Worm (Caenorhabditis elegans) whole organism, L2 larva: ENCODE measurements around the gene ufm-1.
A peak's percentile ranks its signal among the peaks of the same experiment; 100 is the strongest.

Experiments used
- C34F6.9 ChIP-seq: fragments of 150-350 bp; optimal IDR thresholded peaks from 2 replicates; lab custom pipeline; 2014; ENCODE audit warnings: missing biosample characterization, missing genetic modification characterization
- R02D3.7 ChIP-seq: fragments of 150-350 bp; optimal IDR thresholded peaks from 2 replicates; lab custom pipeline; 2014; ENCODE audit warnings: missing biosample characterization, missing genetic modification characterization
- Y55F3AM.14 ChIP-seq: fragments of 200-800 bp; sonication (Bioruptor generic); optimal IDR thresholded peaks from 2 replicates; lab custom pipeline; 2018; ENCODE audit warnings: mild to moderate bottlenecking, missing genetic modification characterization, missing compliant biosample characterization
- ZK546.5 ChIP-seq: sonication (generic microtip); optimal IDR thresholded peaks from 2 replicates; lab custom pipeline; 2017; ENCODE audit warnings: missing biosample characterization, missing genetic modification characterization
- alr-1 ChIP-seq: fragments of 150-350 bp; optimal IDR thresholded peaks from 2 replicates; lab custom pipeline; 2014; ENCODE audit warnings: missing biosample characterization, missing genetic modification characterization
- aly-2 ChIP-seq: fragments of 150-350 bp; optimal IDR thresholded peaks from 2 replicates; lab custom pipeline; 2014; ENCODE audit warnings: missing biosample characterization, missing genetic modification characterization
- ama-1 ChIP-seq: fragments of 150-350 bp; optimal IDR thresholded peaks from 2 replicates; lab custom pipeline; 2018; ENCODE audit warnings: inconsistent platforms
- blmp-1 ChIP-seq: sonication (generic microtip); optimal IDR thresholded peaks from 2 replicates; lab custom pipeline; 2017; ENCODE audit warnings: missing genetic modification characterization, mild to moderate bottlenecking, missing compliant biosample characterization, antibody characterized with exemption, moderate library complexity; ENCODE audit not compliant: insufficient read depth
- ceh-16 ChIP-seq: fragments of 150-350 bp; optimal IDR thresholded peaks from 2 replicates; lab custom pipeline; 2014; ENCODE audit warnings: missing biosample characterization, missing genetic modification characterization
- crh-2 ChIP-seq: sonication (generic microtip); optimal IDR thresholded peaks from 2 replicates; lab custom pipeline; 2017; ENCODE audit warnings: missing biosample characterization, missing genetic modification characterization
- dmd-4 ChIP-seq: sonication (generic microtip); optimal IDR thresholded peaks from 2 replicates; lab custom pipeline; 2017; ENCODE audit warnings: missing biosample characterization, missing genetic modification characterization
- egl-27 ChIP-seq: sonication (generic microtip); optimal IDR thresholded peaks from 3 replicates; lab custom pipeline; 2017; ENCODE audit warnings: missing biosample characterization, missing genetic modification reagents, missing genetic modification characterization
- elt-1 ChIP-seq: fragments of 150-350 bp; optimal IDR thresholded peaks from 2 replicates; lab custom pipeline; 2014; ENCODE audit warnings: missing biosample characterization, missing genetic modification characterization
- elt-3 ChIP-seq: sonication (generic microtip); optimal IDR thresholded peaks from 2 replicates; lab custom pipeline; 2017; ENCODE audit warnings: missing biosample characterization, missing genetic modification characterization
- fos-1 ChIP-seq: fragments of 150-350 bp; optimal IDR thresholded peaks from 2 replicates; lab custom pipeline; 2014; ENCODE audit warnings: missing biosample characterization, missing genetic modification characterization
- gmeb-1 ChIP-seq: fragments of 150-350 bp; optimal IDR thresholded peaks from 2 replicates; lab custom pipeline; 2014; ENCODE audit warnings: missing biosample characterization, missing genetic modification characterization
- lin-13 ChIP-seq: fragments of 150-350 bp; optimal IDR thresholded peaks from 2 replicates; lab custom pipeline; 2014; ENCODE audit warnings: missing biosample characterization, missing genetic modification reagents, missing genetic modification characterization
- lsy-2 ChIP-seq, 2 experiments: fragments of 150-350 bp in 1 of 2; sonication (generic microtip) in 1 of 2; optimal IDR thresholded peaks; 2 replicates each; lab custom pipeline; 2014 to 2017; ENCODE audit warnings: missing biosample characterization in 2 of 2, missing genetic modification characterization in 2 of 2
- mbf-1 ChIP-seq: sonication (generic microtip); optimal IDR thresholded peaks from 2 replicates; lab custom pipeline; 2017; ENCODE audit warnings: missing biosample characterization, missing genetic modification characterization
- nhr-10 ChIP-seq: sonication (generic microtip); optimal IDR thresholded peaks from 2 replicates; lab custom pipeline; 2017; ENCODE audit warnings: missing biosample characterization, missing genetic modification characterization
- nhr-12 ChIP-seq: fragments of 150-350 bp; optimal IDR thresholded peaks from 2 replicates; lab custom pipeline; 2014; ENCODE audit warnings: missing biosample characterization, missing genetic modification characterization
- nhr-237 ChIP-seq: fragments of 150-350 bp; optimal IDR thresholded peaks from 2 replicates; lab custom pipeline; 2014; ENCODE audit warnings: missing biosample characterization, missing genetic modification characterization
- nhr-25 ChIP-seq: fragments of 150-350 bp; sonication (generic microtip); optimal IDR thresholded peaks from 3 replicates; lab custom pipeline; 2014; ENCODE audit warnings: missing biosample characterization, missing genetic modification characterization
- nhr-6 ChIP-seq: fragments of 150-350 bp; optimal IDR thresholded peaks from 2 replicates; lab custom pipeline; 2014; ENCODE audit warnings: missing biosample characterization, missing genetic modification characterization
- nhr-77 ChIP-seq: fragments of 150-350 bp; optimal IDR thresholded peaks from 2 replicates; lab custom pipeline; 2014; ENCODE audit warnings: missing biosample characterization, missing genetic modification characterization
- sem-4 ChIP-seq: fragments of 150-350 bp; optimal IDR thresholded peaks from 2 replicates; lab custom pipeline; 2014; ENCODE audit warnings: missing biosample characterization, missing genetic modification reagents, missing genetic modification characterization
- skn-1 ChIP-seq: sonication (generic microtip); optimal IDR thresholded peaks from 2 replicates; lab custom pipeline; 2017; ENCODE audit warnings: missing biosample characterization, missing genetic modification characterization
- sma-3 ChIP-seq: sonication (generic microtip); optimal IDR thresholded peaks from 2 replicates; lab custom pipeline; 2016; ENCODE audit warnings: missing genetic modification reagents, missing genetic modification characterization, missing compliant biosample characterization
- sma-9 ChIP-seq, 2 experiments: fragments of 150-350 bp in 1 of 2; sonication (generic microtip) in 1 of 2; optimal IDR thresholded peaks; 2 replicates each; lab custom pipeline; 2014 to 2016; ENCODE audit warnings: missing genetic modification characterization in 2 of 2, mild to moderate bottlenecking in 1 of 2, missing biosample characterization in 1 of 2, missing compliant biosample characterization in 1 of 2, missing genetic modification reagents in 1 of 2, moderate library complexity in 1 of 2
- snpc-4 ChIP-seq: fragments of 150-350 bp; optimal IDR thresholded peaks from 2 replicates; lab custom pipeline; 2014; ENCODE audit warnings: missing biosample characterization, missing genetic modification characterization
- unc-39 ChIP-seq: fragments of 150-350 bp; optimal IDR thresholded peaks from 2 replicates; lab custom pipeline; 2014; ENCODE audit warnings: missing biosample characterization, missing genetic modification characterization
- zag-1 ChIP-seq: fragments of 150-350 bp; optimal IDR thresholded peaks from 2 replicates; lab custom pipeline; 2014; ENCODE audit warnings: missing biosample characterization, missing genetic modification characterization
- ztf-1 ChIP-seq: fragments of 200-800 bp; sonication (Bioruptor generic); conservative IDR thresholded peaks from 2 replicates; pipeline ENCODE4 v1.3.6; 2022; ENCODE audit warnings: missing genetic modification characterization, missing compliant biosample characterization
- ztf-11 ChIP-seq: sonication (generic microtip); optimal IDR thresholded peaks from 2 replicates; lab custom pipeline; 2017; ENCODE audit warnings: missing biosample characterization, missing genetic modification characterization

ufm-1 gene

ce11 chrIII:7880132-7880715 lies 21.4 kb downstream of the ufm-1 start (continued):
- TF ChIP-seq sma-9 (GFP tag; optimal IDR thresholded peaks at IDR 0.05; lab: Kevin White, UChicago) (peak; percentile 22), sma-9 (tag; optimal IDR thresholded peaks at IDR 0.05; lab: Kevin White, UChicago) (no peak), nhr-6 (no peak), elt-1 (tag; lab: Kevin White, UChicago) (no peak), dmd-4 (tag; lab: Kevin White, UChicago) (no peak), R02D3.7 (no peak), ztf-11 (tag; lab: Kevin White, UChicago) (no peak), egl-27 (no peak), ama-1 (no peak), nhr-237 (no peak), ZK546.5 (tag; lab: Kevin White, UChicago) (no peak), fos-1 (tag; lab: Kevin White, UChicago) (no peak), skn-1 (tag; lab: Kevin White, UChicago) (no peak), Y55F3AM.14 (GFP tag; lab: Kevin White, UChicago) (no peak), blmp-1 (tag; lab: Kevin White, UChicago) (no peak)

DNA sequence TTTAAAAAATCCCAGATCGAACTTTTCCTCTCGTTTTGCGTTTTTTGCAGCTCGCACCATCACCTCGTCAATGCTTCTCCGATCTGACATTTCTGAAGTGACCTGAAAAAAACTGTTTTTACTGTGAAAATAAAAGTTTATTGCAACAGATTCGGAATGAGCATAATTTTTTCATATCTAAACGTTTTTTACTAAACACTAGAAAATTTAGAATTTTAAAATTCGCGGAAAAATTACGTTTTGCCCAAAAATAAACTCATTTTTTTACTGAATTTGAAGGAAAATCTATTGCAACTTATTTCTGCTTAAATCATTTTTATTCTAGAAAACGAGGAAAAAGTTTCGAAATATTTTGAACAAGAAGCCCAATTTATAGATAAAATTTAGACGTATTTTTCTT lies 24.1 kb downstream of the ufm-1 start, which contains the start of gene ZK688.9:
ZK688.9 (minus strand) TSS at position 101 of the 400 bp plus-strand sequence.
- TF ChIP-seq lin-13 (GFP tag; lab: Kevin White, UChicago) (no peak), nhr-77 (tag; lab: Kevin White, UChicago) (no peak), gmeb-1 (tag; lab: Kevin White, UChicago) (no peak), nhr-10 (tag; lab: Kevin White, UChicago) (no peak), nhr-6 (no peak), C34F6.9 (tag; lab: Kevin White, UChicago) (no peak), snpc-4 (tag; lab: Kevin White, UChicago) (no peak), lsy-2 (tag; optimal IDR thresholded peaks at IDR 0.05; lab: Kevin White, UChicago) (no peak), egl-27 (no peak), sem-4 (tag; lab: Kevin White, UChicago) (no peak), ztf-1 (GFP tag; lab: Robert Waterston, UW) (no peak), nhr-25 (tag; lab: Kevin White, UChicago) (no peak), crh-2 (tag; lab: Kevin White, UChicago) (no peak), zag-1 (tag; lab: Kevin White, UChicago) (no peak), elt-3 (tag; lab: Kevin White, UChicago) (no peak), R02D3.7 (no peak), nhr-12 (no peak), aly-2 (tag; lab: Kevin White, UChicago) (no peak)

DNA sequence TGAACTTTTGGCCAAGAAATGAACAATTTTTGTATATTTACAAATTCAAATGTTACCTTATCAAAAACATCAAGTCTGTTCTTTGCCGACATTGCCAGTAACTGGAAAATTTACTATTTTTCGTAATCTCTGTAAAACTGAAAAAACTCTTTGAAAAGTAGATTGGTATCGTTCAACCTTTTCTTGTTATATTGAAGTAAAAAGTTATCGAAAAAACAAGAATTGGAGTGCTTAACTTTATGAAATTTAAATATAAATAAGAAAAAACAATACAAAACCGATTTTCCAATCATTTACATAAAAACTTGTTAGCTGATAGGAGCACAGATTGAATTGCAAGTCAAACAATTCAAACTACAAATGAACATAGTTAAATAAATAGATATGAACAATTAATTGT lies 26.1 kb downstream of the ufm-1 start, which contains the start of gene ZK688.11:
ZK688.11 (minus strand) TSS at position 101 of the 400 bp plus-strand sequence.
- no peak for TF ChIP-seq mbf-1
- TF ChIP-seq dmd-4 (tag; lab: Kevin White, UChicago) = no peak
- no peak for TF ChIP-seq lin-13 (GFP tag; lab: Kevin White, UChicago)
- TF ChIP-seq unc-39 (tag; lab: Kevin White, UChicago) = no peak
- TF ChIP-seq C34F6.9 (tag; lab: Kevin White, UChicago) = no peak
- no peak for TF ChIP-seq gmeb-1 (tag; lab: Kevin White, UChicago)
- TF ChIP-seq egl-27 = no peak
- no peak for TF ChIP-seq nhr-77 (tag; lab: Kevin White, UChicago)
- TF ChIP-seq, all 48 proteins: peak for 0

ce11 chrIII:7889036-7889435 lies 30.3 kb downstream of the ufm-1 start:
- no peak for TF ChIP-seq unc-39 (tag; lab: Kevin White, UChicago)
- TF ChIP-seq sma-3 = no peak
- TF ChIP-seq ceh-16 (tag; lab: Kevin White, UChicago) = no peak
- TF ChIP-seq mbf-1 = no peak
- no peak for TF ChIP-seq ztf-11 (tag; lab: Kevin White, UChicago)
- TF ChIP-seq alr-1 = no peak
